Worm (Caenorhabditis elegans): ENCODE measurements around the gene R11D1.13.
A peak's percentile ranks its signal among the peaks of the same experiment; 100 is the strongest.

ce11 chrV:12733465-12734248, 6.7 kb downstream of the R11D1.13 start, which contains the start of the genes dhs-21 and xbx-9:
- no peak for TF ChIP-seq nhr-11 (tag; optimal IDR thresholded peaks at IDR 0.05)
- peak in 1 of 2 experiments; percentile 26 for TF ChIP-seq lsy-2 (tag; optimal IDR thresholded peaks at IDR 0.05)
- no peak for TF ChIP-seq grh-1 (GFP tag; IDR thresholded peaks at IDR 0.05)
- TF ChIP-seq fos-1 (tag; optimal IDR thresholded peaks at IDR 0.05) = no peak
- TF ChIP-seq lir-3 (tag; optimal IDR thresholded peaks at IDR 0.05; ENCODE audit: poor library complexity) = no peak
- TF ChIP-seq snpc-4 (tag; optimal IDR thresholded peaks at IDR 0.05) = no peak
- no peak for TF ChIP-seq tlp-1 (tag; optimal IDR thresholded peaks at IDR 0.05)
- no peak for TF ChIP-seq nhr-76 (tag; optimal IDR thresholded peaks at IDR 0.05)
- TF ChIP-seq ama-1 (optimal IDR thresholded peaks at IDR 0.05) = no peak
- TF ChIP-seq skn-1 (tag; optimal IDR thresholded peaks at IDR 0.05) = no peak
- no peak for TF ChIP-seq unc-62 (GFP tag; optimal IDR thresholded peaks at IDR 0.05)
